Worm (Caenorhabditis elegans) whole organism, dauer: ENCODE measurements around the gene srh-109.

Experiments used
- unc-62 ChIP-seq: sonication (generic microtip); optimal IDR thresholded peaks from 2 replicates; lab custom pipeline; 2017; ENCODE audit warnings: missing biosample characterization, missing genetic modification reagents, missing genetic modification characterization

Gene srh-109

DNA sequence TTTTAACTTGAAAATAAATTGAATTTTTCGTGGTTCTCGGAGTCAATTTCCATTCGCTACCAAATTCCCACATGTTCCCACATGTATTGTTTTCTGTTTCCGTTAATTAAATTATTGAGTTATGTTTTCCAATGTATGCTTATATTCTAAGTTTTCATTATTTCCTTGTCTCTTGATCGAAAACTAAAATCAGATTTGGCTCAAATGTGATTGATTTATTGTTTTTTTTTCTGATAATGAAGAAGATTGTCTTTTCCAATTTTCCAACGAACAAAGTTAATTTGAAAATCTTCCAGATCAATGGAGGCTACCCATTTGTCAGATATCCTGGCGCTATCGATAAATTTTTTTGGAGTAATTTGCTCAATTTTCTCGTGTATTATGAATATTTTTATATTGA, 46.5 kb downstream of the srh-109 start, which contains the start of gene srbc-25:
TSS of gene srbc-25 (plus strand) at position 301 of the 400 bp plus-strand sequence.
- no peak for TF ChIP-seq unc-62

DNA sequence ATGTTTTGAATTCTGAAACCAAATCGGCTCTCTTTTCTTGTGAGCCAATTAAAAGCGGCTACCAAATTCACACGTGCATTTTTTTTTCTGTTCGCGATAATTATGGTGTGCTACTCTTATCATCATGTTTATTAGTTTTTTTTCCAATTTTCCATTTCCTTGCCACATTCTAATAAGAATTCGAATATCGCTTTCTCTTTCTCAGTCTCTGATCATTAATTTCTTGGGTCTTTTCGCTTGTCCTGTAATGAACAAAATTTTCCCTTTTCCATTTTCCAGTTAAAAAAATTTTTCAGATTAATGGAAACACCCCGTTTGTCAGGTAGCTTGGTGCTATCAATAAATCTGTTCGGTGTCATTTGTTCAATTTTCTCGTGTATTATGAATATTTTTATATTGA, 48.7 kb downstream of the srh-109 start, which contains the start of gene srbc-26:
TSS of gene srbc-26 (plus strand) at position 301 of the 400 bp plus-strand sequence.
- TF ChIP-seq unc-62: no peak

- no peak for TF ChIP-seq unc-62
These were observed 49.4 kb downstream of the srh-109 start, which contains the start of gene srw-51 for ce11 chrV:17170822-17171221. Gene srw-51 (minus strand): TSS chrV:17170922.
